Worm (Caenorhabditis elegans) whole organism, midembryonic: ENCODE data around the gene C24A8.5.
A peak's percentile ranks its signal among the peaks of the same experiment; 100 is the strongest.
"Not testable (repeated sequence)": the region's sequence is repeated elsewhere in the genome, so short reads cannot be mapped to it uniquely, and the experiment has no call there.

Experiments
- T22C8.4 ChIP-seq: fragments of 200-800 bp; sonication (Bioruptor generic); IDR thresholded peaks from 2 replicates; pipeline ENCODE4 v1.3.6; 2022; ENCODE audit warnings: missing genetic modification characterization, missing compliant biosample characterization
- cog-1 ChIP-seq: sonication (generic microtip); optimal IDR thresholded peaks from 2 replicates; lab custom pipeline; 2016; ENCODE audit warnings: missing genetic modification characterization, missing compliant biosample characterization
- flt-1 ChIP-seq: fragments of 200-800 bp; sonication (Bioruptor generic); IDR thresholded peaks from 2 replicates; pipeline ENCODE4 v1.3.6; 2022; ENCODE audit warnings: missing genetic modification characterization, missing compliant biosample characterization
- klf-2 ChIP-seq: fragments of 200-800 bp; sonication (Bioruptor generic); conservative IDR thresholded peaks from 2 replicates; pipeline ENCODE4 v1.3.6; 2022; ENCODE audit warnings: missing genetic modification reagents, missing genetic modification characterization, missing compliant biosample characterization
- med-1 ChIP-seq: sonication (generic microtip); optimal IDR thresholded peaks from 2 replicates; lab custom pipeline; 2017; ENCODE audit warnings: missing genetic modification characterization, mild to moderate bottlenecking, missing compliant biosample characterization, antibody characterized with exemption, missing genetic modification reagents; ENCODE audit not compliant: insufficient read depth
- ref-1 ChIP-seq: fragments of 200-800 bp; sonication (Bioruptor generic); conservative IDR thresholded peaks from 2 replicates; pipeline ENCODE4 v1.3.6; 2022; ENCODE audit warnings: missing genetic modification reagents, missing genetic modification characterization, missing compliant biosample characterization
- tab-1 ChIP-seq: fragments of 200-800 bp; sonication (Bioruptor generic); IDR thresholded peaks from 2 replicates; pipeline ENCODE4 v1.3.6; 2022; ENCODE audit warnings: missing genetic modification characterization, missing compliant biosample characterization
- ztf-23 ChIP-seq: fragments of 200-800 bp; sonication (Bioruptor generic); IDR thresholded peaks from 2 replicates; pipeline ENCODE4 v1.3.6; 2022; ENCODE audit warnings: missing genetic modification reagents, missing genetic modification characterization, missing compliant biosample characterization
- ztf-29 ChIP-seq: fragments of 200-800 bp; sonication (Bioruptor generic); IDR thresholded peaks from 2 replicates; pipeline ENCODE4 v1.3.6; 2022; ENCODE audit warnings: missing genetic modification reagents, missing genetic modification characterization, missing compliant biosample characterization

C24A8.5 gene

ce11 chrX:4339332-4339731 is 10.6 kb upstream of the C24A8.5 start, which contains the start of gene cst-1:
Gene cst-1, plus strand, starts transcription at chrX:4339632.
- not testable (repeated sequence) for TF ChIP-seq flt-1 (GFP tag; lab: Robert Waterston, UW); ztf-29 (GFP tag; lab: Robert Waterston, UW); med-1 (GFP tag; lab: Kevin White, UChicago)

- not testable (repeated sequence) for TF ChIP-seq ref-1, flt-1, klf-2 (GFP tag; lab: Robert Waterston, UW)
These were observed 7.2 kb upstream of the C24A8.5 start, which contains the start of gene cst-2 for ce11 chrX:4335950-4336349. Gene cst-2, minus strand, starts transcription at chrX:4336050.

DNA sequence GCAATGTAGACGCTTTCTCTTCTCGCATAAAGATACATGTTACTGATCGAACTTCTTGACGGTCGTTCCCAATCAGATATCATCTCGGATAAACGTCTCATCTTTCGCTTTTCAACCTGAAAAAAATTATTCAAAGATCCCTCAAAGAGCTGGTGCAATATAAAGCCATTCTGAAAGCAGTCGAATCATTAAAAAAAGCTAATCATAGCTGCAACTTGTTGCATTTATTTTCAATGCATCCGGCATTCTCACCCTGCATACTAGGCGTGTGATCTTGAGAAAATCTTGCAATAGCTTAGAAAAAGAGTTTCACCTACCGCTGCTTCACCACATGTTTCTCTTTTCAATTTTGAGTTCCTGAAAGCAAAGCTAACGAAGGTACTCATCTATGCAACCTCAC is 3.6 kb upstream of the C24A8.5 start, which contains the start of gene C24A8.6:
TSS of gene C24A8.6 (minus strand) at position 101 of the 400 bp plus-strand sequence.
- TF ChIP-seq med-1 (GFP tag; lab: Kevin White, UChicago); ztf-29 (GFP tag; lab: Robert Waterston, UW); flt-1 (GFP tag; lab: Robert Waterston, UW): not testable (repeated sequence)

- TF ChIP-seq T22C8.4 (GFP tag; lab: Robert Waterston, UW): no peak
- TF ChIP-seq ztf-23: no peak
- no peak for TF ChIP-seq cog-1 (tag; lab: Kevin White, UChicago)
- no peak for TF ChIP-seq flt-1 (GFP tag; lab: Robert Waterston, UW)
- no peak for TF ChIP-seq ref-1 (GFP tag; lab: Robert Waterston, UW)
- TF ChIP-seq klf-2 (GFP tag; lab: Robert Waterston, UW): no peak
- TF ChIP-seq ztf-29 (GFP tag; lab: Robert Waterston, UW): no peak
- no peak for TF ChIP-seq med-1 (GFP tag; lab: Kevin White, UChicago)
- no peak for TF ChIP-seq tab-1 (GFP tag; lab: Robert Waterston, UW)
These were observed 5.8 kb downstream of the C24A8.5 start for ce11 chrX:4322847-4323455.

DNA sequence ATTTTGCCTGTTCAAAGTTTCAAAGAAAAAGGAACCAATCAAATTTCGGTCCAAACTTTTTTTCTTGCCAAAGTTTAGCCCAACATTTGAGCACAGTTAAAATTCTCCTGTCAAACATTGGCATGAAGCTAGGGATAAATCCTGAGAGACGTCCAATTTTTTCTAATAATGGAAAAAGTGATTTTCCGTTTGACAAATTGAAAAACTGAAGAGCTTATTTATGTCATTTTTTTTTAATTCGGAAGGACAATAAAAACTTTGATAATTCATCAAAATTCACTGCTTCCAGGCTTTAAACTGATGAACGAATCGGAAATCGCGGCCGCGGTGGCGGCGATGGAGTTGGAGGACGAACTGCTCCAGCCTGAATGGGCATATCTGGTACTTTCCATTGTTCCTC is 8.2 kb downstream of the C24A8.5 start, which contains the start of gene dop-6:
TSS of gene dop-6 (plus strand) at position 301 of the 400 bp plus-strand sequence.
- no peak for TF ChIP-seq ztf-23
- TF ChIP-seq flt-1 (GFP tag; lab: Robert Waterston, UW): no peak
- TF ChIP-seq tab-1 (GFP tag; lab: Robert Waterston, UW): no peak
- no peak for TF ChIP-seq med-1 (GFP tag; lab: Kevin White, UChicago)
- no peak for TF ChIP-seq cog-1 (tag; lab: Kevin White, UChicago)
- TF ChIP-seq ref-1 (GFP tag; lab: Robert Waterston, UW): no peak
- TF ChIP-seq ztf-29 (GFP tag; lab: Robert Waterston, UW): no peak
- TF ChIP-seq klf-2 (GFP tag; lab: Robert Waterston, UW): no peak
- TF ChIP-seq T22C8.4 (GFP tag; lab: Robert Waterston, UW): no peak

- TF ChIP-seq med-1 (GFP tag; lab: Kevin White, UChicago) (no peak), cog-1 (tag; lab: Kevin White, UChicago) (no peak), ztf-29 (GFP tag; lab: Robert Waterston, UW) (no peak), klf-2 (GFP tag; lab: Robert Waterston, UW) (no peak), T22C8.4 (GFP tag; lab: Robert Waterston, UW) (no peak), tab-1 (GFP tag; lab: Robert Waterston, UW) (no peak), ref-1 (GFP tag; lab: Robert Waterston, UW) (no peak), flt-1 (GFP tag; lab: Robert Waterston, UW) (no peak), ztf-23 (no peak)
These were observed 11.6 kb downstream of the C24A8.5 start for ce11 chrX:4317095-4317494.

DNA sequence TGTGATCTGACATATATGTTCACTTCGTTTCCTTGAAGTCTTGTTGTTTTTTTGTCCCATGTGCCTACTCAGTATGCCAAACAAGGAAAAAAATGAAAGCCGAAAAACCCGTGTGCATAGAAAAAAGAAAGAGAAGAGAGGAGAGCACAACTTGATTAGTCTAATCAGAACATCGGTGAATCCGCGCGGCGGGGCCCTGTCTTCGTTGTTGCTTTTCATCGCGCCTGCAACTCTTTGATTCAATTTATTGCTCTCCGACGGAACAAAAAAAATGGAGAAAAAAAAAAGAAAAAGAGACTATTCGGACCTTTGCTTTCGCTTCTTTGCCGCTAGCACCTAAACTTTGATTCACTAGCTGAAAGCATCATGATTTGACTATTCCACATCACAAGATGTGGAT is 13.8 kb downstream of the C24A8.5 start:
- TF ChIP-seq flt-1 (GFP tag; lab: Robert Waterston, UW): no peak
- TF ChIP-seq tab-1 (GFP tag; lab: Robert Waterston, UW): no peak
- TF ChIP-seq med-1 (GFP tag; lab: Kevin White, UChicago): no peak
- TF ChIP-seq T22C8.4 (GFP tag; lab: Robert Waterston, UW): no peak
- no peak for TF ChIP-seq klf-2 (GFP tag; lab: Robert Waterston, UW)
- no peak for TF ChIP-seq cog-1 (tag; lab: Kevin White, UChicago)
- TF ChIP-seq ztf-23: no peak
- TF ChIP-seq ref-1 (GFP tag; lab: Robert Waterston, UW): no peak
- no peak for TF ChIP-seq ztf-29 (GFP tag; lab: Robert Waterston, UW)

DNA sequence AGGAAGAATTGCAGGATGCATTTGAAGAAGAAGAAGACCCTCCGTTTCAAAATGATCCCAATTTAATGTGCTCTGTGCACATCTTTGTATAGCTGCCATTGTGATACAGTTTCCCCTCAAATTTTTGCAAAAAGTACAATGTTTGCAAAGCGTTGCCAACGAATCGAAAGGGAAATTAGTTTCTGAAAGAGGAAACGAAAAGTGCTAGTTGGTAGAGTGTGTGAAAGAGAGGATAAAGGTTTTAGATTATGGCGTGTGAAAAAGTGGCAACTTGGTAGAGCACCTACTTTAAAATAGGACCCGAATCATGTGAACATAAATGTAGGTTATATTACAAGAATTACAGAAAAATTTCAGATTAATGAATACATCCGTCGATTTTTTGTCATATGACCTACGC is 17.0 kb downstream of the C24A8.5 start, which contains the start of gene C52B9.8:
TSS of gene C52B9.8 (minus strand) at position 101 of the 400 bp plus-strand sequence.
- TF ChIP-seq med-1 (GFP tag; lab: Kevin White, UChicago) (no peak), flt-1 (GFP tag; lab: Robert Waterston, UW) (no peak), ztf-29 (GFP tag; lab: Robert Waterston, UW) (no peak), T22C8.4 (GFP tag; lab: Robert Waterston, UW) (no peak)

DNA sequence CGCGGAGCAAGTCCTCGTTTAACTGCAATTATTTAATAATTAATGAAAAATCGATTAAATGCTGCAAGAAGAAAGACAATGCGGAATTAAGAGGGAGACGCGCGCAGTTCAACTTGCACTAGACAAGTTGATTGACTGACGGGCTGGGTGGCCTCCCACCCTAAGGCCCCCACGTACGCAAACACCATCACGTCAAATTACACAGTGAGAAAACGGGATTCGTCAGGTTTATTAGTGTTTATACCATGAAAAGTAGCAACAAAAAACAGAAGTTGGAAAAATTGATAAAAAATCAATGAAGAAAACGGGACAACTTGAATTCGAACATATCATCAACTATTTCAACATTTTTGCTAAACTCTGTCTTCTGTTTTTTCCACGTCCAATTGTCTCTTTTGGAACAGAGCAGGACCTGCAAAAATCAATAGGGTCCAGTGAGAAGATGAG is 21.1 kb downstream of the C24A8.5 start:
- peak; percentile 35; the same call in 1 of the 2 replicates for TF ChIP-seq T22C8.4 (GFP tag; lab: Robert Waterston, UW)
- no peak for TF ChIP-seq flt-1 (GFP tag; lab: Robert Waterston, UW)
- TF ChIP-seq ztf-29 (GFP tag; lab: Robert Waterston, UW): 0 out of 2 replicates have a peak, but pooled peaks have one; percentile 29
- no peak for TF ChIP-seq cog-1 (tag; lab: Kevin White, UChicago)
- TF ChIP-seq ztf-23: no peak
- TF ChIP-seq med-1 (GFP tag; lab: Kevin White, UChicago): no peak
- TF ChIP-seq klf-2 (GFP tag; lab: Robert Waterston, UW): no peak
- TF ChIP-seq tab-1 (GFP tag; lab: Robert Waterston, UW): peak; percentile 55; the same call in 1 of the 2 replicates
